Worm (Caenorhabditis elegans) whole organism, L1 larva: ENCODE data around the gene ram-2.
A peak's percentile ranks its signal among the peaks of the same experiment; 100 is the strongest.

Experiments used
- C16A3.4 ChIP-seq: fragments of 150-350 bp; optimal IDR thresholded peaks from 2 replicates; lab custom pipeline; 2014; ENCODE audit warnings: missing biosample characterization, missing genetic modification characterization
- C34B4.2 ChIP-seq: sonication (generic microtip); optimal IDR thresholded peaks from 2 replicates; lab custom pipeline; 2017; ENCODE audit warnings: mild to moderate bottlenecking, missing genetic modification characterization, missing compliant biosample characterization
- F16B12.6 ChIP-seq: fragments of 150-350 bp; optimal IDR thresholded peaks from 2 replicates; lab custom pipeline; 2014; ENCODE audit warnings: missing biosample characterization, missing genetic modification characterization
- Y116A8C.19 ChIP-seq: sonication (generic microtip); optimal IDR thresholded peaks from 2 replicates; lab custom pipeline; 2016; ENCODE audit warnings: missing compliant biosample characterization, missing genetic modification characterization, borderline replicate concordance
- aha-1 ChIP-seq: fragments of 150-350 bp; optimal IDR thresholded peaks from 2 replicates; lab custom pipeline; 2014; ENCODE audit warnings: missing biosample characterization, missing genetic modification characterization
- aly-2 ChIP-seq: fragments of 150-350 bp; optimal IDR thresholded peaks from 2 replicates; lab custom pipeline; 2014; ENCODE audit warnings: missing biosample characterization, missing genetic modification characterization
- ama-1 ChIP-seq: fragments of 150-350 bp; optimal IDR thresholded peaks from 2 replicates; lab custom pipeline; 2014
- blmp-1 ChIP-seq: fragments of 150-350 bp; optimal IDR thresholded peaks from 2 replicates; lab custom pipeline; 2014; ENCODE audit warnings: missing biosample characterization, missing genetic modification characterization
- ceh-8 ChIP-seq: fragments of 200-800 bp; sonication (Bioruptor generic); optimal IDR thresholded peaks from 2 replicates; lab custom pipeline; 2018; ENCODE audit warnings: mild to moderate bottlenecking, missing genetic modification characterization, moderate library complexity, missing compliant biosample characterization
- ceh-88 ChIP-seq: fragments of 200-800 bp; sonication (Bioruptor generic); IDR thresholded peaks from 2 replicates; pipeline ENCODE4 v1.3.6; 2022; ENCODE audit warnings: missing genetic modification characterization, missing compliant biosample characterization
- ceh-90 ChIP-seq: sonication (generic microtip); optimal IDR thresholded peaks from 2 replicates; lab custom pipeline; 2016; ENCODE audit warnings: missing genetic modification characterization, missing compliant biosample characterization
- dpl-1 ChIP-seq, 3 experiments: fragments of 150-350 bp in 2 of 3; sonication (generic microtip) in 1 of 3; optimal IDR thresholded peaks; 2 replicates each; lab custom pipeline; 2014 to 2017; ENCODE audit warnings: missing biosample characterization in 3 of 3, missing genetic modification characterization in 3 of 3, missing genetic modification reagents in 3 of 3
- efl-1 ChIP-seq, 4 experiments: fragments of 150-350 bp; optimal IDR thresholded peaks in 3 of 4; peaks in 1 of 4; 1 replicate in 1 of 4; 2 replicates in 3 of 4; lab custom pipeline; 2014; ENCODE audit warnings: missing biosample characterization in 2 of 4, missing genetic modification characterization in 2 of 4, missing genetic modification reagents in 2 of 4
- efl-3 ChIP-seq: fragments of 200-800 bp; sonication (Bioruptor generic); optimal IDR thresholded peaks from 2 replicates; lab custom pipeline; 2018; ENCODE audit warnings: mild to moderate bottlenecking, missing genetic modification characterization, missing compliant biosample characterization
- egl-13 ChIP-seq: sonication (generic microtip); optimal IDR thresholded peaks from 2 replicates; lab custom pipeline; 2016; ENCODE audit warnings: missing genotype, missing genetic modification reagents, missing genetic modification characterization, missing compliant biosample characterization
- elt-2 ChIP-seq: sonication (generic microtip); optimal IDR thresholded peaks from 2 replicates; lab custom pipeline; 2016; ENCODE audit warnings: missing genetic modification characterization, mild to moderate bottlenecking, inconsistent platforms, missing compliant biosample characterization, missing genetic modification reagents
- elt-3 ChIP-seq, 6 experiments: fragments of 150-350 bp in 1 of 6; sonication (generic microtip); optimal IDR thresholded peaks; 2 replicates each; lab custom pipeline; 2017 to 2018; ENCODE audit warnings: missing biosample characterization in 6 of 6, missing genetic modification characterization in 6 of 6, inconsistent platforms in 1 of 6
- ets-5 ChIP-seq: fragments of 200-800 bp; sonication (Bioruptor generic); IDR thresholded peaks from 2 replicates; pipeline ENCODE4 v1.3.6; 2022; ENCODE audit warnings: missing genetic modification characterization, missing compliant biosample characterization
- fkh-10 ChIP-seq: sonication (generic microtip); optimal IDR thresholded peaks from 2 replicates; lab custom pipeline; 2017; ENCODE audit warnings: missing biosample characterization, missing genetic modification reagents, missing genetic modification characterization
- fkh-8 ChIP-seq: sonication (generic microtip); optimal IDR thresholded peaks from 2 replicates; lab custom pipeline; 2016; ENCODE audit warnings: mild to moderate bottlenecking, missing genetic modification characterization, missing compliant biosample characterization
- fos-1 ChIP-seq: fragments of 150-350 bp; optimal IDR thresholded peaks from 2 replicates; lab custom pipeline; 2014; ENCODE audit warnings: missing biosample characterization, missing genetic modification characterization
- grh-1 ChIP-seq: fragments of 200-800 bp; sonication (Bioruptor generic); IDR thresholded peaks from 2 replicates; pipeline ENCODE4 v1.3.6; 2022; ENCODE audit warnings: missing genetic modification reagents, missing genetic modification characterization, missing compliant biosample characterization
- hlh-17 ChIP-seq: fragments of 200-800 bp; sonication (Bioruptor generic); optimal IDR thresholded peaks from 2 replicates; lab custom pipeline; 2018; ENCODE audit warnings: missing genetic modification characterization, mild to moderate bottlenecking, missing compliant biosample characterization, moderate library complexity, borderline replicate concordance
- hlh-4 ChIP-seq: sonication (generic microtip); optimal IDR thresholded peaks from 2 replicates; lab custom pipeline; 2016; ENCODE audit warnings: mild to moderate bottlenecking, missing genetic modification characterization, missing compliant biosample characterization
- hpl-2 ChIP-seq: fragments of 150-350 bp; optimal IDR thresholded peaks from 2 replicates; lab custom pipeline; 2014; ENCODE audit warnings: missing biosample characterization, missing genetic modification reagents, missing genetic modification characterization
- jun-1 ChIP-seq: fragments of 150-350 bp; optimal IDR thresholded peaks from 2 replicates; lab custom pipeline; 2014; ENCODE audit warnings: missing biosample characterization, missing genetic modification reagents, missing genetic modification characterization
- lin-15B ChIP-seq: fragments of 150-350 bp; sonication (generic microtip); optimal IDR thresholded peaks from 3 replicates; lab custom pipeline; 2014; ENCODE audit warnings: missing biosample characterization, missing genetic modification characterization
- lin-35 ChIP-seq, 2 experiments: fragments of 150-350 bp; optimal IDR thresholded peaks; 2 replicates each; lab custom pipeline; 2014; ENCODE audit warnings: missing biosample characterization in 2 of 2, missing genetic modification characterization in 2 of 2, missing genetic modification reagents in 2 of 2
- lin-39 ChIP-seq: fragments of 150-350 bp; optimal IDR thresholded peaks from 2 replicates; lab custom pipeline; 2014; ENCODE audit warnings: missing biosample characterization, missing genetic modification reagents, missing genetic modification characterization
- lsy-2 ChIP-seq, 2 experiments: fragments of 150-350 bp; optimal IDR thresholded peaks; 2 replicates each; lab custom pipeline; 2014; ENCODE audit warnings: missing biosample characterization in 2 of 2, missing genetic modification characterization in 2 of 2
- mdl-1 ChIP-seq, 2 experiments: fragments of 150-350 bp; optimal IDR thresholded peaks; 2 replicates each; lab custom pipeline; 2014 to 2017; ENCODE audit warnings: missing biosample characterization in 2 of 2, missing genetic modification characterization in 2 of 2, inconsistent platforms in 1 of 2
- nhr-20 ChIP-seq: sonication (generic microtip); optimal IDR thresholded peaks from 2 replicates; lab custom pipeline; 2016; ENCODE audit warnings: mild to moderate bottlenecking, missing genetic modification characterization, missing compliant biosample characterization
- nhr-237 ChIP-seq: fragments of 150-350 bp; optimal IDR thresholded peaks from 2 replicates; lab custom pipeline; 2014; ENCODE audit warnings: missing biosample characterization, missing genetic modification characterization
- nhr-28 ChIP-seq: fragments of 150-350 bp; optimal IDR thresholded peaks from 2 replicates; lab custom pipeline; 2014; ENCODE audit warnings: missing biosample characterization, missing genetic modification characterization
- nhr-47 ChIP-seq: sonication (generic microtip); optimal IDR thresholded peaks from 2 replicates; lab custom pipeline; 2016; ENCODE audit warnings: mild to moderate bottlenecking, missing genetic modification characterization, moderate library complexity, missing compliant biosample characterization
- nhr-76 ChIP-seq: sonication (generic microtip); optimal IDR thresholded peaks from 2 replicates; lab custom pipeline; 2017; ENCODE audit warnings: missing biosample characterization, missing genetic modification characterization
- nhr-77 ChIP-seq: fragments of 150-350 bp; optimal IDR thresholded peaks from 2 replicates; lab custom pipeline; 2014; ENCODE audit warnings: missing biosample characterization, missing genetic modification characterization
- nhr-85 ChIP-seq: sonication (generic microtip); peaks from one replicate; lab custom pipeline; 2016; ENCODE audit warnings: missing genetic modification characterization, inconsistent platforms, missing compliant biosample characterization
- pag-3 ChIP-seq: sonication (generic microtip); optimal IDR thresholded peaks from 2 replicates; lab custom pipeline; 2017; ENCODE audit warnings: missing genetic modification characterization, mild to moderate bottlenecking, missing compliant biosample characterization, antibody characterized with exemption, borderline replicate concordance; ENCODE audit not compliant: insufficient read depth
- pax-3 ChIP-seq: fragments of 200-800 bp; sonication (Bioruptor generic); optimal IDR thresholded peaks from 2 replicates; lab custom pipeline; 2018; ENCODE audit warnings: mild to moderate bottlenecking, missing genetic modification characterization, moderate library complexity, missing compliant biosample characterization
- pqm-1 ChIP-seq: sonication (generic microtip); optimal IDR thresholded peaks from 3 replicates; lab custom pipeline; 2017; ENCODE audit warnings: missing biosample characterization, missing genetic modification characterization
- rnt-1 ChIP-seq: sonication (generic microtip); optimal IDR thresholded peaks from 2 replicates; lab custom pipeline; 2016; ENCODE audit warnings: mild to moderate bottlenecking, missing genetic modification characterization, moderate library complexity, missing compliant biosample characterization
- skn-1 ChIP-seq: fragments of 150-350 bp; optimal IDR thresholded peaks from 2 replicates; lab custom pipeline; 2014; ENCODE audit warnings: missing biosample characterization, missing genetic modification characterization
- snpc-4 ChIP-seq: fragments of 150-350 bp; optimal IDR thresholded peaks from 2 replicates; lab custom pipeline; 2014; ENCODE audit warnings: missing biosample characterization, missing genetic modification characterization
- tbx-2 ChIP-seq: sonication (generic microtip); optimal IDR thresholded peaks from 2 replicates; lab custom pipeline; 2016; ENCODE audit warnings: missing genetic modification characterization, missing compliant biosample characterization
- tlp-1 ChIP-seq: fragments of 150-350 bp; optimal IDR thresholded peaks from 2 replicates; lab custom pipeline; 2014; ENCODE audit warnings: missing biosample characterization, missing genetic modification characterization
- unc-130 ChIP-seq: fragments of 150-350 bp; optimal IDR thresholded peaks from 2 replicates; lab custom pipeline; 2017; ENCODE audit warnings: missing biosample characterization, missing genetic modification characterization, inconsistent platforms
- unc-30 ChIP-seq: sonication (generic microtip); optimal IDR thresholded peaks from 2 replicates; lab custom pipeline; 2017; ENCODE audit warnings: missing biosample characterization, missing genetic modification characterization
- unc-62 ChIP-seq: fragments of 150-350 bp; optimal IDR thresholded peaks from 2 replicates; lab custom pipeline; 2014; ENCODE audit warnings: missing biosample characterization, missing genetic modification reagents, missing genetic modification characterization
- unc-86 ChIP-seq: sonication (generic microtip); optimal IDR thresholded peaks from 2 replicates; lab custom pipeline; 2016; ENCODE audit warnings: missing genetic modification characterization, missing compliant biosample characterization
- vab-15 ChIP-seq: sonication (generic microtip); optimal IDR thresholded peaks from 2 replicates; lab custom pipeline; 2017; ENCODE audit warnings: missing genotype, mild to moderate bottlenecking, missing genetic modification characterization, missing compliant biosample characterization
- ztf-11 ChIP-seq, 2 experiments: sonication (generic microtip); optimal IDR thresholded peaks; 2 replicates each; lab custom pipeline; 2016 to 2017; ENCODE audit warnings: missing genetic modification characterization in 2 of 2, missing biosample characterization in 1 of 2, missing compliant biosample characterization in 1 of 2
- ztf-4 ChIP-seq: fragments of 150-350 bp; optimal IDR thresholded peaks from 2 replicates; lab custom pipeline; 2014; ENCODE audit warnings: missing biosample characterization, missing genetic modification characterization

Gene ram-2

DNA sequence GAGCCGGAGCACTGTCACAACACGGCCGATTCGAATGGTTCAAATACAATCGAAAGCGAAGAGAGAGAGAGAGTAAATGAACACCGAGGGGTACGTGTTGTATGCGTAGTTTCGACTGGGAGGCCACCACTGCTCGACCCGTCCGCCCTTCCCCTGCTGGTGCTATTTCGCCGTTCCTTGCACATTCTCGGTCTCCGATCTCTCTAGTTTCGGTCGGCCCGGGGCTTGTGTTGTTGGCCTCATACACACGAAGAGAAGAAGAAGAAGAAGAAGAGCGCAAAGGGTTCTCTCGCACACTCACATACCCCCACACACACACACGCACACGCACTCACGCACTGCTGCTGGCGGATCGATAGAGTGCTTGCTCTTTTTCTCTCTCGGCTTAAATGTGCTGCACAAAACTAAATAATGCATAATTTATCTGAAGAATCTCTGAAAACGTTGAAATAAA lies 26.2 kb upstream of the ram-2 start (continued):
- TF ChIP-seq hlh-17 (GFP tag; lab: Kevin White, UChicago) (no peak), nhr-76 (tag; lab: Kevin White, UChicago) (no peak), lin-35 (GFP tag; optimal IDR thresholded peaks at IDR 0.05; lab: Kevin White, UChicago) (peak; percentile 62 to 66), efl-1 (optimal IDR thresholded peaks at IDR 0.05; lab: Kevin White, UChicago) (peak; percentile 57 to 60), efl-1 (GFP tag; optimal IDR thresholded peaks at IDR 0.05 in 1 of 2; lab: Kevin White, UChicago) (peak; percentile 35 to 94), ceh-90 (tag; lab: Kevin White, UChicago) (no peak), pax-3 (tag; lab: Kevin White, UChicago) (peak; percentile 1), blmp-1 (tag; lab: Kevin White, UChicago) (no peak), nhr-85 (tag; lab: Kevin White, UChicago) (peak; percentile 52), fos-1 (no peak), ets-5 (GFP tag; lab: Robert Waterston, UW) (no peak), nhr-28 (tag; lab: Kevin White, UChicago) (no peak), Y116A8C.19 (tag; lab: Kevin White, UChicago) (no peak), mdl-1 (tag; optimal IDR thresholded peaks at IDR 0.05; lab: Kevin White, UChicago) (peak in 1 of 2 experiments; percentile 28), elt-2 (peak; percentile 26), lsy-2 (tag; optimal IDR thresholded peaks at IDR 0.05; lab: Kevin White, UChicago) (peak; percentile 59 to 77), rnt-1 (tag; lab: Kevin White, UChicago) (peak; percentile 56), aly-2 (no peak), hlh-4 (tag; lab: Kevin White, UChicago) (no peak), ceh-8 (GFP tag; lab: Kevin White, UChicago) (peak; percentile 65), lin-39 (tag; lab: Kevin White, UChicago) (no peak), unc-30 (tag; lab: Kevin White, UChicago) (no peak), hpl-2 (GFP tag; lab: Kevin White, UChicago) (peak; percentile 6), C16A3.4 (tag; lab: Kevin White, UChicago) (peak; percentile 51), fkh-8 (tag; lab: Kevin White, UChicago) (peak; percentile 86), C34B4.2 (tag; lab: Kevin White, UChicago) (no peak), aha-1 (tag; lab: Kevin White, UChicago) (no peak), grh-1 (no peak), ztf-4 (tag; lab: Kevin White, UChicago) (no peak), efl-3 (GFP tag; lab: Kevin White, UChicago) (no peak), unc-130 (tag; lab: Kevin White, UChicago) (peak; percentile 45), lin-15B (tag; lab: Kevin White, UChicago) (no peak), dpl-1 (GFP tag; optimal IDR thresholded peaks at IDR 0.05; lab: Kevin White, UChicago) (peak; percentile 32 to 43 (median 35)), vab-15 (tag; lab: Kevin White, UChicago) (no peak), pag-3 (tag; lab: Kevin White, UChicago) (peak; percentile 12), unc-62 (no peak), jun-1 (tag; lab: Kevin White, UChicago) (peak; percentile 76), fkh-10 (GFP tag; lab: Kevin White, UChicago) (peak; percentile 60), elt-3 (tag; optimal IDR thresholded peaks at IDR 0.05; lab: Kevin White, UChicago) (no peak), snpc-4 (tag; lab: Kevin White, UChicago) (peak; percentile 4), tlp-1 (tag; lab: Kevin White, UChicago) (no peak), pqm-1 (tag; lab: Kevin White, UChicago) (no peak), ztf-11 (tag; optimal IDR thresholded peaks at IDR 0.05; lab: Kevin White, UChicago) (peak in 1 of 2 experiments; percentile 5), egl-13 (tag; lab: Kevin White, UChicago) (peak; percentile 54), tbx-2 (tag; lab: Kevin White, UChicago) (peak; percentile 58), nhr-47 (tag; lab: Kevin White, UChicago) (peak; percentile 68), nhr-77 (tag; lab: Kevin White, UChicago) (peak; percentile 52), ceh-88 (GFP tag; lab: Robert Waterston, UW) (no peak), unc-86 (tag; lab: Kevin White, UChicago) (peak; percentile 75), nhr-237 (no peak), ama-1 (lab: Kevin White, UChicago) (no peak), skn-1 (peak; percentile 46), nhr-20 (tag; lab: Kevin White, UChicago) (peak; percentile 68), F16B12.6 (tag; lab: Kevin White, UChicago) (peak; percentile 36)
